Worm (Caenorhabditis elegans) whole organism, mixed stage, embryonic: ENCODE measurements around the gene spot-1.

ENCODE experiments used
- M03D4.4 ChIP-seq: sonication (generic microtip); optimal IDR thresholded peaks from 2 replicates; lab custom pipeline; 2017; ENCODE audit warnings: mild to moderate bottlenecking, missing genetic modification characterization, missing compliant biosample characterization
- bed-3 ChIP-seq: fragments of 200-800 bp; sonication (Bioruptor generic); optimal IDR thresholded peaks from 3 replicates; lab custom pipeline; 2018; ENCODE audit warnings: mild to moderate bottlenecking, missing genetic modification characterization, moderate library complexity, missing compliant biosample characterization
- blmp-1 ChIP-seq: fragments of 150-350 bp; optimal IDR thresholded peaks from 2 replicates; lab custom pipeline; 2014; ENCODE audit warnings: missing biosample characterization, missing genetic modification characterization
- ceh-39 ChIP-seq: fragments of 150-350 bp; optimal IDR thresholded peaks from 2 replicates; lab custom pipeline; 2014; ENCODE audit warnings: missing biosample characterization, missing genetic modification characterization
- ceh-43 ChIP-seq: fragments of 200-800 bp; sonication (Bioruptor generic); optimal IDR thresholded peaks from 2 replicates; lab custom pipeline; 2018; ENCODE audit warnings: mild to moderate bottlenecking, missing genetic modification characterization, moderate library complexity, missing compliant biosample characterization
- ceh-83 ChIP-seq: fragments of 200-800 bp; sonication (Bioruptor generic); optimal IDR thresholded peaks from 2 replicates; lab custom pipeline; 2018; ENCODE audit warnings: mild to moderate bottlenecking, missing genetic modification characterization, missing compliant biosample characterization
- ces-1 ChIP-seq: fragments of 150-350 bp; optimal IDR thresholded peaks from 2 replicates; lab custom pipeline; 2014; ENCODE audit warnings: missing biosample characterization, missing genetic modification reagents, missing genetic modification characterization
- cnd-1 ChIP-seq: fragments of 200-800 bp; sonication (Bioruptor generic); optimal IDR thresholded peaks from 2 replicates; lab custom pipeline; 2018; ENCODE audit warnings: mild to moderate bottlenecking, missing genetic modification characterization, missing compliant biosample characterization
- drap-1 ChIP-seq: fragments of 200-800 bp; sonication (Bioruptor generic); optimal IDR thresholded peaks from 3 replicates; lab custom pipeline; 2018; ENCODE audit warnings: mild to moderate bottlenecking, missing genetic modification characterization, missing compliant biosample characterization
- elt-1 ChIP-seq: sonication (generic microtip); optimal IDR thresholded peaks from 2 replicates; lab custom pipeline; 2017; ENCODE audit warnings: missing genetic modification characterization, mild to moderate bottlenecking, missing compliant biosample characterization, antibody characterized with exemption, moderate library complexity, borderline replicate concordance; ENCODE audit not compliant: insufficient read depth
- elt-3 ChIP-seq: fragments of 150-350 bp; optimal IDR thresholded peaks from 2 replicates; lab custom pipeline; 2014; ENCODE audit warnings: missing biosample characterization, missing genetic modification characterization
- flh-1 ChIP-seq: fragments of 200-800 bp; sonication (Bioruptor generic); optimal IDR thresholded peaks from 2 replicates; lab custom pipeline; 2018; ENCODE audit warnings: mild to moderate bottlenecking, missing genetic modification characterization, moderate library complexity, missing compliant biosample characterization
- ham-2 ChIP-seq: fragments of 200-800 bp; sonication (Bioruptor generic); optimal IDR thresholded peaks from 2 replicates; lab custom pipeline; 2018; ENCODE audit warnings: mild to moderate bottlenecking, missing genetic modification characterization, missing compliant biosample characterization
- hlh-1 ChIP-seq: fragments of 150-350 bp; optimal IDR thresholded peaks from 2 replicates; lab custom pipeline; 2014; ENCODE audit warnings: missing biosample characterization, missing genetic modification reagents, missing genetic modification characterization
- lin-13 ChIP-seq: fragments of 150-350 bp; optimal IDR thresholded peaks from 2 replicates; lab custom pipeline; 2014; ENCODE audit warnings: missing biosample characterization, missing genetic modification characterization
- lin-32 ChIP-seq: fragments of 200-800 bp; sonication (Bioruptor generic); optimal IDR thresholded peaks from 2 replicates; lab custom pipeline; 2018; ENCODE audit warnings: mild to moderate bottlenecking, missing genetic modification characterization, missing compliant biosample characterization
- lsy-2 ChIP-seq: fragments of 150-350 bp; optimal IDR thresholded peaks from 2 replicates; lab custom pipeline; 2014; ENCODE audit warnings: missing biosample characterization, missing genetic modification characterization
- mab-5 ChIP-seq: fragments of 150-350 bp; optimal IDR thresholded peaks from 2 replicates; lab custom pipeline; 2014; ENCODE audit warnings: missing biosample characterization, missing genetic modification characterization
- mep-1 ChIP-seq: fragments of 150-350 bp; optimal IDR thresholded peaks from 2 replicates; lab custom pipeline; 2017; ENCODE audit warnings: missing biosample characterization, missing genetic modification reagents, missing genetic modification characterization, inconsistent platforms
- mls-2 ChIP-seq: sonication (generic microtip); optimal IDR thresholded peaks from 2 replicates; lab custom pipeline; 2016; ENCODE audit warnings: mild to moderate bottlenecking, missing genetic modification characterization, moderate library complexity, missing compliant biosample characterization
- nhr-12 ChIP-seq: fragments of 150-350 bp; optimal IDR thresholded peaks from 2 replicates; lab custom pipeline; 2014; ENCODE audit warnings: missing biosample characterization, missing genetic modification characterization
- nhr-2 ChIP-seq: fragments of 150-350 bp; optimal IDR thresholded peaks from 2 replicates; lab custom pipeline; 2014; ENCODE audit warnings: missing biosample characterization, missing genetic modification characterization
- nhr-237 ChIP-seq: fragments of 150-350 bp; optimal IDR thresholded peaks from 2 replicates; lab custom pipeline; 2014; ENCODE audit warnings: missing biosample characterization, missing genetic modification characterization
- nhr-28 ChIP-seq: fragments of 150-350 bp; optimal IDR thresholded peaks from 2 replicates; lab custom pipeline; 2014; ENCODE audit warnings: missing biosample characterization, missing genetic modification characterization
- nhr-76 ChIP-seq: sonication (generic microtip); optimal IDR thresholded peaks from 2 replicates; lab custom pipeline; 2017; ENCODE audit warnings: missing biosample characterization, missing genetic modification characterization
- pha-4 ChIP-seq: fragments of 150-350 bp; optimal IDR thresholded peaks from 2 replicates; lab custom pipeline; 2018; ENCODE audit warnings: missing biosample characterization, missing genetic modification reagents, missing genetic modification characterization
- sem-2 ChIP-seq: fragments of 200-800 bp; sonication (Bioruptor generic); optimal IDR thresholded peaks from 2 replicates; lab custom pipeline; 2018; ENCODE audit warnings: mild to moderate bottlenecking, missing genetic modification characterization, missing compliant biosample characterization
- snpc-4 ChIP-seq: fragments of 150-350 bp; optimal IDR thresholded peaks from 2 replicates; lab custom pipeline; 2014; ENCODE audit warnings: missing biosample characterization, missing genetic modification characterization
- sptf-1 ChIP-seq: sonication (generic microtip); optimal IDR thresholded peaks from 2 replicates; lab custom pipeline; 2017; ENCODE audit warnings: mild to moderate bottlenecking, missing genetic modification characterization, moderate library complexity, missing compliant biosample characterization
- tbx-8 ChIP-seq: fragments of 200-800 bp; sonication (Bioruptor generic); optimal IDR thresholded peaks from 2 replicates; lab custom pipeline; 2018; ENCODE audit warnings: mild to moderate bottlenecking, missing genetic modification characterization, moderate library complexity, missing compliant biosample characterization
- unc-120 ChIP-seq: sonication (generic microtip); optimal IDR thresholded peaks from 2 replicates; lab custom pipeline; 2017; ENCODE audit warnings: missing genetic modification characterization, missing compliant biosample characterization; ENCODE audit not compliant: poor library complexity, severe bottlenecking
- unc-39 ChIP-seq: fragments of 150-350 bp; optimal IDR thresholded peaks from 2 replicates; lab custom pipeline; 2014; ENCODE audit warnings: missing biosample characterization, missing genetic modification characterization
- unc-62 ChIP-seq: fragments of 150-350 bp; optimal IDR thresholded peaks from 2 replicates; lab custom pipeline; 2014; ENCODE audit warnings: missing biosample characterization, missing genetic modification reagents, missing genetic modification characterization
- zip-8 ChIP-seq: fragments of 150-350 bp; optimal IDR thresholded peaks from 2 replicates; lab custom pipeline; 2014; ENCODE audit warnings: missing biosample characterization, missing genetic modification characterization
- ztf-11 ChIP-seq: fragments of 150-350 bp; optimal IDR thresholded peaks from 2 replicates; lab custom pipeline; 2014; ENCODE audit warnings: missing biosample characterization, missing genetic modification characterization

The spot-1 gene

ce11 chrIII:7277228-7277627 lies at the start of gene spot-1, which contains the start of gene B0361.11:
spot-1 (minus strand) TSS chrIII:7277274.
B0361.11 (plus strand) TSS chrIII:7277599.
- no peak for TF ChIP-seq nhr-2
- TF ChIP-seq nhr-28 (tag; lab: Kevin White, UChicago) = no peak
- TF ChIP-seq elt-1 = no peak
- no peak for TF ChIP-seq mab-5 (tag; lab: Kevin White, UChicago)
- TF ChIP-seq unc-120 (tag; lab: Kevin White, UChicago) = no peak
- peak; percentile 45 for TF ChIP-seq ceh-39 (tag; lab: Kevin White, UChicago)
- TF ChIP-seq blmp-1 (tag; lab: Kevin White, UChicago) = no peak
- TF ChIP-seq lin-13 (tag; lab: Kevin White, UChicago) = no peak
- peak; percentile 59 for TF ChIP-seq nhr-237 (tag; lab: Kevin White, UChicago)
- TF ChIP-seq drap-1 (GFP tag; lab: Kevin White, UChicago) = no peak
- TF ChIP-seq hlh-1 (tag; lab: Kevin White, UChicago) = no peak
- peak; percentile 75 for TF ChIP-seq lsy-2 (tag; lab: Kevin White, UChicago)
- TF ChIP-seq lin-32 = no peak
- TF ChIP-seq flh-1 (GFP tag; lab: Kevin White, UChicago) = no peak
- TF ChIP-seq mep-1 (tag; lab: Kevin White, UChicago) = peak; percentile 78
- no peak for TF ChIP-seq nhr-76 (tag; lab: Kevin White, UChicago)
- no peak for TF ChIP-seq cnd-1 (tag; lab: Kevin White, UChicago)
- TF ChIP-seq nhr-12 (tag; lab: Kevin White, UChicago) = no peak
- TF ChIP-seq pha-4 (tag; lab: Kevin White, UChicago) = no peak
- no peak for TF ChIP-seq M03D4.4 (tag; lab: Kevin White, UChicago)
- peak; percentile 10 for TF ChIP-seq sptf-1 (tag; lab: Kevin White, UChicago)
- TF ChIP-seq ces-1 (GFP tag; lab: Kevin White, UChicago) = peak; percentile 38
- TF ChIP-seq ceh-83 (GFP tag; lab: Kevin White, UChicago) = no peak
- no peak for TF ChIP-seq unc-62
- TF ChIP-seq unc-39 (tag; lab: Kevin White, UChicago) = no peak
- no peak for TF ChIP-seq mls-2
- TF ChIP-seq zip-8 (tag; lab: Kevin White, UChicago) = no peak
- TF ChIP-seq ham-2 (GFP tag; lab: Kevin White, UChicago) = no peak
- no peak for TF ChIP-seq elt-3 (tag; lab: Kevin White, UChicago)
- TF ChIP-seq snpc-4 (tag; lab: Kevin White, UChicago) = no peak
- TF ChIP-seq sem-2 (GFP tag; lab: Kevin White, UChicago) = no peak
- TF ChIP-seq ceh-43 (GFP tag; lab: Kevin White, UChicago) = no peak
- TF ChIP-seq bed-3 (GFP tag; lab: Kevin White, UChicago) = no peak
- TF ChIP-seq tbx-8 (GFP tag; lab: Kevin White, UChicago) = no peak
- no peak for TF ChIP-seq ztf-11 (tag; lab: Kevin White, UChicago)

ce11 chrIII:7323331-7323730 lies 46.3 kb upstream of the spot-1 start:
- no peak for TF ChIP-seq nhr-28 (tag; lab: Kevin White, UChicago)
- TF ChIP-seq ham-2 (GFP tag; lab: Kevin White, UChicago) = no peak
- no peak for TF ChIP-seq sptf-1 (tag; lab: Kevin White, UChicago)
- TF ChIP-seq unc-120 (tag; lab: Kevin White, UChicago) = no peak
- no peak for TF ChIP-seq snpc-4 (tag; lab: Kevin White, UChicago)
- TF ChIP-seq flh-1 (GFP tag; lab: Kevin White, UChicago) = no peak
- no peak for TF ChIP-seq cnd-1 (tag; lab: Kevin White, UChicago)
- TF ChIP-seq nhr-237 (tag; lab: Kevin White, UChicago) = no peak
- TF ChIP-seq lin-13 (tag; lab: Kevin White, UChicago) = no peak
- no peak for TF ChIP-seq unc-62
- TF ChIP-seq hlh-1 (tag; lab: Kevin White, UChicago) = no peak
- no peak for TF ChIP-seq mep-1 (tag; lab: Kevin White, UChicago)
- TF ChIP-seq ceh-43 (GFP tag; lab: Kevin White, UChicago) = no peak
- TF ChIP-seq zip-8 (tag; lab: Kevin White, UChicago) = no peak

ce11 chrIII:7322018-7322417 lies 44.9 kb upstream of the spot-1 start:
- peak; percentile 79 for TF ChIP-seq pha-4 (tag; lab: Kevin White, UChicago)
- no peak for TF ChIP-seq nhr-237 (tag; lab: Kevin White, UChicago)
- TF ChIP-seq snpc-4 (tag; lab: Kevin White, UChicago) = no peak
- no peak for TF ChIP-seq mls-2
- TF ChIP-seq ham-2 (GFP tag; lab: Kevin White, UChicago) = no peak
- no peak for TF ChIP-seq mep-1 (tag; lab: Kevin White, UChicago)
- no peak for TF ChIP-seq drap-1 (GFP tag; lab: Kevin White, UChicago)
